Fruit fly (Drosophila melanogaster): ENCODE data around the gene rump.

The rump gene

DNA sequence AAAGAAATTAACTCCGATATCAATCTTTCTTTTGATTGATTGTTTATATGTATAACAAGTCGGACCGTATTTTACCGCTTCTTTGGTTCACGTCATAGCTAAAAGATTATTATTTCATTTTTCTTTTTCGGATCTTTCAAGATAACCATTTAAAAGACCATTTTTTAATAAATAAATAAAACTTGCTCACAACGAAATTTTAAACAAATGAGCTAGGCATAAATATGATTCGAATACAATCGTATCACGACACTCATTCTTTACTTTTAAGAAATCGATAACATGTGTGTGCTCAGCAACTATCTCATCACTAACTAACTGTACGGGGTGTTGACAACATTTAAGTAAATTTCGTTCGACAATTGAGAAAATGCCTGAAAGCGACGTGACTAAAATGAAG is 5.8 kb downstream of the rump start, which contains the start of gene CG8149 (continued):
- no peak for TF ChIP-seq eve (GFP tag; optimal IDR thresholded peaks at IDR 0.05)
- peak; percentile 81; the same call in 1 of the 2 replicates for TF ChIP-seq CG42726 (GFP tag; IDR thresholded peaks at IDR 0.05; ENCODE audit: partially characterized antibody)
- peak; percentile 36; the same call in 1 of the 2 replicates for TF ChIP-seq sob (GFP tag; IDR thresholded peaks at IDR 0.05)
- TF ChIP-seq CG31388 (GFP tag; optimal IDR thresholded peaks at IDR 0.05): no peak
- no peak for TF ChIP-seq CG6683 (GFP tag; optimal IDR thresholded peaks at IDR 0.05)
- no peak for TF ChIP-seq CG6254 (GFP tag; optimal IDR thresholded peaks at IDR 0.05)
- TF ChIP-seq al (GFP tag; IDR thresholded peaks at IDR 0.05): no peak
- TF ChIP-seq CG32767 (GFP tag; IDR thresholded peaks at IDR 0.05): peak; percentile 85
- TF ChIP-seq CG17568 (GFP tag; optimal IDR thresholded peaks at IDR 0.05): peak; percentile 25
- TF ChIP-seq Lhr (GFP tag; optimal IDR thresholded peaks at IDR 0.05): peak; percentile 51
- TF ChIP-seq CG16815 (GFP tag; optimal IDR thresholded peaks at IDR 0.05): no peak
- peak; percentile 50 for TF ChIP-seq dm (GFP tag; optimal IDR thresholded peaks at IDR 0.05)
- TF ChIP-seq CTCF (GFP tag; optimal IDR thresholded peaks at IDR 0.05): peak; percentile 16
- peak; percentile 47 for TF ChIP-seq CG13894 (tag; optimal IDR thresholded peaks at IDR 0.05)
- no peak for TF ChIP-seq oc (tag; optimal IDR thresholded peaks at IDR 0.05)
- TF ChIP-seq CG2129 (GFP tag; IDR thresholded peaks at IDR 0.05; ENCODE audit: partially characterized antibody): peak; percentile 90
- no peak for TF ChIP-seq cato (GFP tag; optimal IDR thresholded peaks at IDR 0.05; ENCODE audit: borderline replicate concordance)
- TF ChIP-seq NFAT (GFP tag; IDR thresholded peaks at IDR 0.05): no peak
- no peak for TF ChIP-seq rib (GFP tag; IDR thresholded peaks at IDR 0.05)
- TF ChIP-seq dmrt99B (tag; optimal IDR thresholded peaks at IDR 0.05): no peak
- TF ChIP-seq fru (optimal IDR thresholded peaks at IDR 0.05): no peak
- peak; percentile 15 for TF ChIP-seq Ssrp (tag; optimal IDR thresholded peaks at IDR 0.05)
- no peak for TF ChIP-seq CG17328 (GFP tag; IDR thresholded peaks at IDR 0.05)
- peak; percentile 70 for TF ChIP-seq lbe (GFP tag; optimal IDR thresholded peaks at IDR 0.05)
- no peak for TF ChIP-seq Dek (tag; optimal IDR thresholded peaks at IDR 0.05)
- TF ChIP-seq grau (tag; optimal IDR thresholded peaks at IDR 0.05): peak; percentile 34
- no peak for TF ChIP-seq Mad (GFP tag; optimal IDR thresholded peaks at IDR 0.05)
- TF ChIP-seq amos (GFP tag; IDR thresholded peaks at IDR 0.05; ENCODE audit: partially characterized antibody): peak; percentile 86
- TF ChIP-seq nerfin-1 (tag; optimal IDR thresholded peaks at IDR 0.05): no peak
- TF ChIP-seq HLH3B (GFP tag; IDR thresholded peaks at IDR 0.05): no peak
- TF ChIP-seq E2f2 (GFP tag; IDR thresholded peaks at IDR 0.05): peak; percentile 75
- no peak for TF ChIP-seq Hmr (GFP tag; optimal IDR thresholded peaks at IDR 0.05)
- peak; percentile 86 for TF ChIP-seq sens (GFP tag)
- TF ChIP-seq CG6791 (GFP tag; IDR thresholded peaks at IDR 0.05; ENCODE audit: partially characterized antibody): peak; percentile 93
- TF ChIP-seq Pdp1 (GFP tag; optimal IDR thresholded peaks at IDR 0.05): peak in 1 of 2 experiments; percentile 37
- no peak for TF ChIP-seq ATbp (GFP tag; optimal IDR thresholded peaks at IDR 0.05)
- peak; percentile 97 for TF ChIP-seq unc-4 (GFP tag; IDR thresholded peaks at IDR 0.05; ENCODE audit: partially characterized antibody)
- TF ChIP-seq Ets97D (GFP tag; optimal IDR thresholded peaks at IDR 0.05): peak; percentile 66
- no peak for TF ChIP-seq CG9437 (GFP tag; optimal IDR thresholded peaks at IDR 0.05)
- TF ChIP-seq onecut (GFP tag; IDR thresholded peaks at IDR 0.05): no peak
- peak; percentile 73 for TF ChIP-seq CG15514 (GFP tag; optimal IDR thresholded peaks at IDR 0.05)
- TF ChIP-seq Myb (GFP tag; optimal IDR thresholded peaks at IDR 0.05): peak; percentile 8
- TF ChIP-seq corto (GFP tag; optimal IDR thresholded peaks at IDR 0.05): no peak
- no peak for TF ChIP-seq CG5953 (GFP tag; IDR thresholded peaks at IDR 0.05)
- peak; percentile 95 for TF ChIP-seq Bgb (GFP tag; IDR thresholded peaks at IDR 0.05; ENCODE audit: partially characterized antibody)
- TF ChIP-seq CG2875 (GFP tag; optimal IDR thresholded peaks at IDR 0.05): no peak
- no peak for TF ChIP-seq gt (GFP tag; IDR thresholded peaks at IDR 0.05)
- peak; percentile 35 for TF ChIP-seq CG1603 (tag; optimal IDR thresholded peaks at IDR 0.05)
- no peak for TF ChIP-seq CG13624 (GFP tag; optimal IDR thresholded peaks at IDR 0.05)
- no peak for TF ChIP-seq Oaz (GFP tag; IDR thresholded peaks at IDR 0.05)
- no peak for TF ChIP-seq D19B (GFP tag; optimal IDR thresholded peaks at IDR 0.05)
